Fruit fly (Drosophila melanogaster): ENCODE measurements around the gene CG3568.

The CG3568 gene

DNA sequence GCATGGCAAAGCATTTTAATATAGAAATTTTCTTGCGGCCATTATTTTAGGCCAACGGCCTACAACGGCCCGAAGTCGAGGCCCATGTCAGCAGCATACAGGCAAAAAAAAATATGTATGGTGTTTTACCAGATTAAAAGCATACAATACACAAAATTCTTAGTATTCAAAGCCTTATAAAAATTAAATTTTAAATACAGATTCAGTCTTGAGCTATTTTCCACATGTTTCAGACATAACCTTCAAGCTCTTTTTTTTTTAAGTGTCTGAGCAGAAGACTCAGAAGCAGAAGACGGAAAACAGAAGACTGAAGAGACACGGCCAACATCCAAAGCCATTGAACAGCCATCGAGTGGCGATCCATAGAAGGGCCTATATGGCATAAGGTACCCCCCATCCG lies 39.3 kb downstream of the CG3568 start (continued):
- TF ChIP-seq CG33557 (GFP tag; optimal IDR thresholded peaks at IDR 0.05) (peak; percentile 49), cwo (GFP tag; optimal IDR thresholded peaks at IDR 0.05) (no peak), seq (GFP tag; IDR thresholded peaks at IDR 0.05) (no peak), CG8290 (GFP tag; optimal IDR thresholded peaks at IDR 0.05) (no peak), CG8290 (tag; optimal IDR thresholded peaks at IDR 0.05) (no peak), Hey (tag; optimal IDR thresholded peaks at IDR 0.05) (no peak), ci (GFP tag; IDR thresholded peaks at IDR 0.05) (peak; percentile 52; the same call in 1 of the 3 replicates), Ada2b (GFP tag; IDR thresholded peaks at IDR 0.05) (0 out of 2 replicates have a peak, but pooled peaks have one; percentile 19), CG8388 (GFP tag; optimal IDR thresholded peaks at IDR 0.05) (peak; percentile 51), CG7839 (tag; optimal IDR thresholded peaks at IDR 0.05) (peak; percentile 61), CG17829 (tag; optimal IDR thresholded peaks at IDR 0.05) (peak; percentile 27), dan (GFP tag; IDR thresholded peaks at IDR 0.05) (no peak), NC2α (GFP tag; optimal IDR thresholded peaks at IDR 0.05) (no peak), gfzf (GFP tag; optimal IDR thresholded peaks at IDR 0.05) (no peak), prd (optimal IDR thresholded peaks at IDR 0.05) (no peak), prd (GFP tag; IDR thresholded peaks at IDR 0.05) (peak; percentile 69; the same call in 2 of the 3 replicates), gem (tag; optimal IDR thresholded peaks at IDR 0.05) (peak; percentile 70), CG2202 (tag; optimal IDR thresholded peaks at IDR 0.05) (peak; percentile 41), abd-A (tag; optimal IDR thresholded peaks at IDR 0.05) (no peak), CG9797 (GFP tag; optimal IDR thresholded peaks at IDR 0.05) (no peak), inv (GFP tag; IDR thresholded peaks at IDR 0.05; ENCODE audit: partially characterized antibody) (no peak), run (tag; optimal IDR thresholded peaks at IDR 0.05) (no peak), CG3407 (GFP tag; optimal IDR thresholded peaks at IDR 0.05) (peak; percentile 9), dmrt11E (tag; optimal IDR thresholded peaks at IDR 0.05) (peak; percentile 74), Bgb (GFP tag; IDR thresholded peaks at IDR 0.05; ENCODE audit: partially characterized antibody) (no peak), amos (GFP tag; IDR thresholded peaks at IDR 0.05; ENCODE audit: partially characterized antibody) (no peak), otp (GFP tag; IDR thresholded peaks at IDR 0.05) (no peak; the same call in 2 of the 3 replicates), CrebB (tag; optimal IDR thresholded peaks at IDR 0.05) (no peak), vfl (GFP tag; optimal IDR thresholded peaks at IDR 0.05) (no peak), HLH3B (GFP tag; IDR thresholded peaks at IDR 0.05) (peak; percentile 37; the same call in 1 of the 2 replicates), peb (GFP tag; IDR thresholded peaks at IDR 0.05) (0 out of 2 replicates have a peak, but pooled peaks have one; percentile 13), Hmr (GFP tag; optimal IDR thresholded peaks at IDR 0.05) (no peak), CG15601 (tag; optimal IDR thresholded peaks at IDR 0.05) (peak; percentile 59), ken (GFP tag; IDR thresholded peaks at IDR 0.05) (0 out of 3 replicates have a peak, but pooled peaks have one; percentile 11), CG3726 (GFP tag; IDR thresholded peaks at IDR 0.05) (no peak), HmgD (GFP tag; optimal IDR thresholded peaks at IDR 0.05) (no peak), CG12104 (GFP tag; optimal IDR thresholded peaks at IDR 0.05) (no peak), CG12071 (GFP tag; optimal IDR thresholded peaks at IDR 0.05) (no peak), pfk (GFP tag; optimal IDR thresholded peaks at IDR 0.05) (no peak), bcd (GFP tag; optimal IDR thresholded peaks at IDR 0.05) (peak; percentile 10), CG8944 (GFP tag; optimal IDR thresholded peaks at IDR 0.05) (no peak), CG8478 (optimal IDR thresholded peaks at IDR 0.05) (no peak), CG10267 (tag; optimal IDR thresholded peaks at IDR 0.05) (peak; percentile 52), BEAF-32 (GFP tag; optimal IDR thresholded peaks at IDR 0.05) (no peak), CG4328 (GFP tag; optimal IDR thresholded peaks at IDR 0.05) (no peak), D19B (GFP tag; optimal IDR thresholded peaks at IDR 0.05) (no peak), CG11723 (GFP tag; optimal IDR thresholded peaks at IDR 0.05) (no peak), grn (GFP tag; optimal IDR thresholded peaks at IDR 0.05) (no peak), salm (tag; optimal IDR thresholded peaks at IDR 0.05) (no peak), Hr78 (GFP tag; optimal IDR thresholded peaks at IDR 0.05) (no peak), CG5245 (GFP tag; optimal IDR thresholded peaks at IDR 0.05) (no peak)
